Fruit fly (Drosophila melanogaster) whole organism, wandering third instar larva: ENCODE data around the gene CG32374.

Experiments used
- Abd-B ChIP-seq: fragments of >200 bp; optimal IDR thresholded peaks from 2 replicates; lab custom pipeline; 2017; ENCODE audit warnings: missing biosample characterization, missing genetic modification characterization
- CG32264 ChIP-seq: fragments of 200-800 bp; sonication (Bioruptor generic); optimal IDR thresholded peaks from 2 replicates; lab custom pipeline; 2016; ENCODE audit warnings: missing biosample characterization, missing genetic modification characterization
- CG9705 ChIP-seq: fragments of 200-800 bp; sonication (Bioruptor generic); optimal IDR thresholded peaks from 2 replicates; lab custom pipeline; 2018; ENCODE audit warnings: missing biosample characterization, mild to moderate bottlenecking, missing genetic modification characterization
- CrebA ChIP-seq: fragments of 200-800 bp; sonication (Bioruptor generic); optimal IDR thresholded peaks from 2 replicates; lab custom pipeline; 2016; ENCODE audit warnings: missing biosample characterization, mild to moderate bottlenecking, missing genetic modification characterization, borderline replicate concordance
- Dfd ChIP-seq: fragments of >200 bp; optimal IDR thresholded peaks from 2 replicates; lab custom pipeline; 2017; ENCODE audit warnings: missing biosample characterization, missing genetic modification characterization
- Dif ChIP-seq: fragments of 200-275, 200-300 bp; sonication (Bioruptor generic); optimal IDR thresholded peaks from 2 replicates; lab custom pipeline; 2018; ENCODE audit warnings: missing biosample characterization, missing genetic modification characterization; ENCODE audit not compliant: partially characterized antibody
- GATAd ChIP-seq: sonication (Bioruptor generic); optimal IDR thresholded peaks from 2 replicates; lab custom pipeline; 2016; ENCODE audit warnings: missing biosample characterization, missing genetic modification characterization
- HLH106 ChIP-seq: fragments of 200-800 bp; optimal IDR thresholded peaks from 3 replicates; lab custom pipeline; 2019; ENCODE audit warnings: missing biosample characterization, mild to moderate bottlenecking, missing genetic modification characterization, moderate library complexity
- Hnf4 ChIP-seq: fragments of 200-800 bp; sonication (Bioruptor generic); optimal IDR thresholded peaks from 2 replicates; lab custom pipeline; 2016; ENCODE audit warnings: missing biosample characterization, mild to moderate bottlenecking, missing genetic modification characterization
- Hr83 ChIP-seq: fragments of 200-300 bp; sonication (Bioruptor generic); optimal IDR thresholded peaks from 2 replicates; lab custom pipeline; 2016; ENCODE audit warnings: missing biosample characterization, mild to moderate bottlenecking, missing genetic modification characterization, moderate library complexity; ENCODE audit not compliant: poor library complexity, severe bottlenecking
- Jra ChIP-seq: sonication (Bioruptor generic); optimal IDR thresholded peaks from 2 replicates; lab custom pipeline; 2016; ENCODE audit warnings: missing biosample characterization, missing genetic modification characterization
- Mio ChIP-seq: sonication (Bioruptor generic); optimal IDR thresholded peaks from 2 replicates; lab custom pipeline; 2016; ENCODE audit warnings: missing biosample characterization, missing genetic modification characterization
- Myc ChIP-seq: fragments of >200 bp; optimal IDR thresholded peaks from 2 replicates; lab custom pipeline; 2017
- N ChIP-seq: fragments of >200 bp; optimal IDR thresholded peaks from 2 replicates; lab custom pipeline; 2018; ENCODE audit warnings: missing biosample characterization, missing external identifiers, missing genetic modification characterization
- OdsH ChIP-seq: fragments of 200-800 bp; sonication (Bioruptor generic); optimal IDR thresholded peaks from 2 replicates; lab custom pipeline; 2016; ENCODE audit warnings: missing biosample characterization, mild to moderate bottlenecking, missing genetic modification characterization
- Rel ChIP-seq, 2 experiments: fragments of 200-800 bp; sonication (Bioruptor generic) in 1 of 2; optimal IDR thresholded peaks; 2 replicates in 1 of 2; 3 replicates in 1 of 2; lab custom pipeline; 2016 to 2019; ENCODE audit warnings: mild to moderate bottlenecking in 2 of 2, missing biosample characterization in 2 of 2, missing genetic modification characterization in 2 of 2, moderate library complexity in 1 of 2
- Sp1 ChIP-seq: fragments of 200-800 bp; sonication (Bioruptor generic); optimal IDR thresholded peaks from 3 replicates; lab custom pipeline; 2019; ENCODE audit warnings: missing biosample characterization, mild to moderate bottlenecking, missing genetic modification characterization, moderate library complexity
- Vsx2 ChIP-seq: fragments of 200-300, 225-300 bp; sonication (Bioruptor generic); optimal IDR thresholded peaks from 2 replicates; lab custom pipeline; 2018; ENCODE audit warnings: missing biosample characterization, missing genetic modification characterization; ENCODE audit not compliant: partially characterized antibody
- br ChIP-seq: fragments of 200-800 bp; sonication (Bioruptor generic); optimal IDR thresholded peaks from 2 replicates; lab custom pipeline; 2016; ENCODE audit warnings: missing biosample characterization, missing genetic modification characterization
- brk ChIP-seq: fragments of 200-800 bp; sonication (Bioruptor generic); optimal IDR thresholded peaks from 2 replicates; lab custom pipeline; 2016; ENCODE audit warnings: missing biosample characterization, mild to moderate bottlenecking, missing genetic modification characterization
- dl ChIP-seq, 2 experiments: fragments of 175-275, 200-275 bp in 1 of 2; fragments of 200-275 bp in 1 of 2; sonication (Bioruptor generic); optimal IDR thresholded peaks; lab custom pipeline; 2018; ENCODE audit warnings: mild to moderate bottlenecking in 2 of 2, missing biosample characterization in 2 of 2, missing genetic modification characterization in 2 of 2, moderate library complexity in 2 of 2; ENCODE audit not compliant: partially characterized antibody in 2 of 2, insufficient read depth in 1 of 2
- dmrt93B ChIP-seq: fragments of 200-800 bp; sonication (Bioruptor generic); optimal IDR thresholded peaks from 2 replicates; lab custom pipeline; 2018; ENCODE audit warnings: missing biosample characterization, mild to moderate bottlenecking, missing genetic modification characterization
- dsf ChIP-seq: sonication (Bioruptor generic); optimal IDR thresholded peaks from 2 replicates; lab custom pipeline; 2016; ENCODE audit warnings: missing biosample characterization, missing genetic modification characterization, borderline replicate concordance
- ey ChIP-seq: fragments of 200-800 bp; sonication (Bioruptor generic); optimal IDR thresholded peaks from 2 replicates; lab custom pipeline; 2016; ENCODE audit warnings: missing biosample characterization, missing genetic modification characterization
- foxo ChIP-seq, 2 experiments: fragments of 200-800 bp; sonication (Bioruptor generic); optimal IDR thresholded peaks; 2 replicates in 1 of 2; 3 replicates in 1 of 2; lab custom pipeline; 2016 to 2017; ENCODE audit warnings: missing biosample characterization in 2 of 2, missing genetic modification characterization in 2 of 2
- fru ChIP-seq: fragments of 200-800 bp; sonication (Bioruptor generic); optimal IDR thresholded peaks from 3 replicates; lab custom pipeline; 2016; ENCODE audit warnings: missing biosample characterization, mild to moderate bottlenecking, missing genetic modification characterization
- h ChIP-seq: fragments of 200-800 bp; sonication (Bioruptor generic); optimal IDR thresholded peaks from 3 replicates; lab custom pipeline; 2016; ENCODE audit warnings: missing biosample characterization, mild to moderate bottlenecking, missing genetic modification characterization
- jim ChIP-seq: fragments of 175-275, 200-325 bp; sonication (Bioruptor generic); optimal IDR thresholded peaks from 2 replicates; lab custom pipeline; 2016; ENCODE audit warnings: missing biosample characterization, mild to moderate bottlenecking, missing genetic modification characterization
- lola ChIP-seq: fragments of >200 bp; optimal IDR thresholded peaks from 2 replicates; lab custom pipeline; 2017; ENCODE audit warnings: missing biosample characterization, missing genetic modification characterization
- pan ChIP-seq: fragments of >200 bp; optimal IDR thresholded peaks from 2 replicates; lab custom pipeline; 2017
- psq ChIP-seq: fragments of 200-800 bp; sonication (Bioruptor generic); optimal IDR thresholded peaks from 3 replicates; lab custom pipeline; 2017; ENCODE audit warnings: missing biosample characterization, mild to moderate bottlenecking, missing genetic modification characterization, moderate library complexity
- rgr ChIP-seq: fragments of 200-800 bp; sonication (Bioruptor generic); optimal IDR thresholded peaks from 3 replicates; lab custom pipeline; 2016; ENCODE audit warnings: missing biosample characterization, mild to moderate bottlenecking, missing genetic modification characterization
- sage ChIP-seq: fragments of 200-800 bp; sonication (Bioruptor generic); optimal IDR thresholded peaks from 2 replicates; lab custom pipeline; 2016; ENCODE audit warnings: missing biosample characterization, mild to moderate bottlenecking, missing genetic modification characterization
- sv ChIP-seq: fragments of 200-800 bp; sonication (Bioruptor generic); optimal IDR thresholded peaks from 3 replicates; lab custom pipeline; 2016; ENCODE audit warnings: missing biosample characterization, missing genetic modification characterization
- tai ChIP-seq: sonication (Bioruptor generic); optimal IDR thresholded peaks from 2 replicates; lab custom pipeline; 2016; ENCODE audit warnings: missing biosample characterization, missing genetic modification characterization
- usp ChIP-seq: fragments of >200 bp; optimal IDR thresholded peaks from 2 replicates; lab custom pipeline; 2017; ENCODE audit warnings: missing biosample characterization, missing genetic modification characterization
- woc ChIP-seq: sonication (Bioruptor generic); optimal IDR thresholded peaks from 2 replicates; lab custom pipeline; 2016; ENCODE audit warnings: missing biosample characterization, mild to moderate bottlenecking, missing genetic modification characterization

Gene CG32374

dm6 chr3L:7541068-7541467 is at the start of gene CG32374:
Gene CG32374, minus strand, starts transcription at chr3L:7541168.
- TF ChIP-seq Abd-B (GFP tag; lab: Kevin White, UChicago) (no peak), Myc (lab: Kevin White, UChicago) (no peak), ey (GFP tag; lab: Kevin White, UChicago) (no peak), dsf (GFP tag; lab: Kevin White, UChicago) (no peak), sv (no peak), Jra (GFP tag; lab: Kevin White, UChicago) (no peak), jim (GFP tag; lab: Kevin White, UChicago) (no peak), CG9705 (GFP tag; lab: Kevin White, UChicago) (no peak)

- TF ChIP-seq sage: no peak
- no peak for TF ChIP-seq Mio
- TF ChIP-seq Hnf4 (GFP tag; lab: Kevin White, UChicago): no peak
- TF ChIP-seq CrebA (GFP tag; lab: Kevin White, UChicago): no peak
- no peak for TF ChIP-seq woc
- no peak for TF ChIP-seq Myc (lab: Kevin White, UChicago)
- TF ChIP-seq dl (GFP tag; optimal IDR thresholded peaks at IDR 0.05; lab: Kevin White, UChicago; ENCODE audit: insufficient read depth in 1 of 2, partially characterized antibody in 2 of 2): no peak
- no peak for TF ChIP-seq OdsH (GFP tag; lab: Kevin White, UChicago)
- TF ChIP-seq rgr (GFP tag; lab: Kevin White, UChicago): no peak
- no peak for TF ChIP-seq lola
- TF ChIP-seq tai (GFP tag; lab: Kevin White, UChicago): no peak
- TF ChIP-seq foxo (GFP tag; optimal IDR thresholded peaks at IDR 0.05; lab: Kevin White, UChicago): no peak
- no peak for TF ChIP-seq N (GFP tag; lab: Kevin White, UChicago)
- TF ChIP-seq HLH106 (tag; lab: Kevin White, UChicago): no peak
- TF ChIP-seq br (GFP tag; lab: Kevin White, UChicago): no peak
- TF ChIP-seq Rel (GFP tag; optimal IDR thresholded peaks at IDR 0.05; lab: Kevin White, UChicago): no peak
- no peak for TF ChIP-seq Rel (tag; optimal IDR thresholded peaks at IDR 0.05; lab: Kevin White, UChicago)
- no peak for TF ChIP-seq Sp1 (GFP tag; lab: Kevin White, UChicago)
- TF ChIP-seq psq (GFP tag; lab: Kevin White, UChicago): no peak
- no peak for TF ChIP-seq pan (lab: Kevin White, UChicago)
- TF ChIP-seq h (GFP tag; lab: Kevin White, UChicago): no peak
Measured at dm6 chr3L:7583154-7583553, 42.2 kb upstream of the CG32374 start, which contains the start of gene mmm. Gene mmm, plus strand, starts transcription at chr3L:7583454.

- TF ChIP-seq GATAd (GFP tag; lab: Kevin White, UChicago): no peak
- TF ChIP-seq CG32264 (GFP tag; lab: Kevin White, UChicago): no peak
- TF ChIP-seq dl (GFP tag; optimal IDR thresholded peaks at IDR 0.05; lab: Kevin White, UChicago; ENCODE audit: insufficient read depth in 1 of 2, partially characterized antibody in 2 of 2): no peak
- TF ChIP-seq rgr (GFP tag; lab: Kevin White, UChicago): no peak
- TF ChIP-seq Abd-B (GFP tag; lab: Kevin White, UChicago): no peak
- no peak for TF ChIP-seq br (GFP tag; lab: Kevin White, UChicago)
- TF ChIP-seq Vsx2 (GFP tag; lab: Kevin White, UChicago): no peak
- no peak for TF ChIP-seq Hnf4 (GFP tag; lab: Kevin White, UChicago)
- TF ChIP-seq Dif (GFP tag; lab: Kevin White, UChicago): no peak
- TF ChIP-seq dmrt93B (GFP tag; lab: Kevin White, UChicago): no peak
- TF ChIP-seq jim (GFP tag; lab: Kevin White, UChicago): no peak
- TF ChIP-seq foxo (GFP tag; optimal IDR thresholded peaks at IDR 0.05; lab: Kevin White, UChicago): no peak
- TF ChIP-seq Sp1 (GFP tag; lab: Kevin White, UChicago): no peak
Measured at dm6 chr3L:7572948-7573347, 32.0 kb upstream of the CG32374 start.

dm6 chr3L:7562310-7562709 is 21.3 kb upstream of the CG32374 start, which contains the start of gene frac:
Gene frac, plus strand, starts transcription at chr3L:7562610.
- no peak for TF ChIP-seq OdsH (GFP tag; lab: Kevin White, UChicago)
- no peak for TF ChIP-seq Rel (GFP tag; optimal IDR thresholded peaks at IDR 0.05; lab: Kevin White, UChicago)
- no peak for TF ChIP-seq Rel (tag; optimal IDR thresholded peaks at IDR 0.05; lab: Kevin White, UChicago)
- TF ChIP-seq HLH106 (tag; lab: Kevin White, UChicago): no peak
- TF ChIP-seq ey (GFP tag; lab: Kevin White, UChicago): no peak
- no peak for TF ChIP-seq psq (GFP tag; lab: Kevin White, UChicago)
- TF ChIP-seq usp (GFP tag; lab: Kevin White, UChicago): no peak
- TF ChIP-seq lola: no peak
- no peak for TF ChIP-seq Mio
- TF ChIP-seq GATAd (GFP tag; lab: Kevin White, UChicago): no peak
- no peak for TF ChIP-seq fru
- TF ChIP-seq Dfd: no peak
- TF ChIP-seq jim (GFP tag; lab: Kevin White, UChicago): no peak
- TF ChIP-seq h (GFP tag; lab: Kevin White, UChicago): no peak
- no peak for TF ChIP-seq sage
- no peak for TF ChIP-seq Myc (lab: Kevin White, UChicago)
- TF ChIP-seq Hr83: no peak
- TF ChIP-seq Jra (GFP tag; lab: Kevin White, UChicago): no peak
- no peak for TF ChIP-seq rgr (GFP tag; lab: Kevin White, UChicago)
- TF ChIP-seq brk (GFP tag; lab: Kevin White, UChicago): no peak
- TF ChIP-seq, all 38 proteins: peak for 0
